Worm (Caenorhabditis elegans) whole organism, midembryonic: ENCODE data around the gene gstk-2.

ENCODE experiments used
- T22C8.4 ChIP-seq: fragments of 200-800 bp; sonication (Bioruptor generic); IDR thresholded peaks from 2 replicates; pipeline ENCODE4 v1.3.6; 2022; ENCODE audit warnings: missing genetic modification characterization, missing compliant biosample characterization
- cog-1 ChIP-seq: sonication (generic microtip); optimal IDR thresholded peaks from 2 replicates; lab custom pipeline; 2016; ENCODE audit warnings: missing genetic modification characterization, missing compliant biosample characterization
- flt-1 ChIP-seq: fragments of 200-800 bp; sonication (Bioruptor generic); IDR thresholded peaks from 2 replicates; pipeline ENCODE4 v1.3.6; 2022; ENCODE audit warnings: missing genetic modification characterization, missing compliant biosample characterization
- klf-2 ChIP-seq: fragments of 200-800 bp; sonication (Bioruptor generic); conservative IDR thresholded peaks from 2 replicates; pipeline ENCODE4 v1.3.6; 2022; ENCODE audit warnings: missing genetic modification reagents, missing genetic modification characterization, missing compliant biosample characterization
- med-1 ChIP-seq: sonication (generic microtip); optimal IDR thresholded peaks from 2 replicates; lab custom pipeline; 2017; ENCODE audit warnings: missing genetic modification characterization, mild to moderate bottlenecking, missing compliant biosample characterization, antibody characterized with exemption, missing genetic modification reagents; ENCODE audit not compliant: insufficient read depth
- ref-1 ChIP-seq: fragments of 200-800 bp; sonication (Bioruptor generic); conservative IDR thresholded peaks from 2 replicates; pipeline ENCODE4 v1.3.6; 2022; ENCODE audit warnings: missing genetic modification reagents, missing genetic modification characterization, missing compliant biosample characterization
- tab-1 ChIP-seq: fragments of 200-800 bp; sonication (Bioruptor generic); IDR thresholded peaks from 2 replicates; pipeline ENCODE4 v1.3.6; 2022; ENCODE audit warnings: missing genetic modification characterization, missing compliant biosample characterization
- ztf-23 ChIP-seq: fragments of 200-800 bp; sonication (Bioruptor generic); IDR thresholded peaks from 2 replicates; pipeline ENCODE4 v1.3.6; 2022; ENCODE audit warnings: missing genetic modification reagents, missing genetic modification characterization, missing compliant biosample characterization
- ztf-29 ChIP-seq: fragments of 200-800 bp; sonication (Bioruptor generic); IDR thresholded peaks from 2 replicates; pipeline ENCODE4 v1.3.6; 2022; ENCODE audit warnings: missing genetic modification reagents, missing genetic modification characterization, missing compliant biosample characterization

Gene gstk-2

ce11 chrIV:7236248-7236772 is 5.8 kb downstream of the gstk-2 start:
- TF ChIP-seq med-1 (GFP tag; lab: Kevin White, UChicago): no peak
- TF ChIP-seq ztf-23 (GFP tag; lab: Robert Waterston, UW): no peak
- TF ChIP-seq flt-1: no peak
- TF ChIP-seq ztf-29: no peak
- no peak for TF ChIP-seq tab-1 (GFP tag; lab: Robert Waterston, UW)
- TF ChIP-seq cog-1 (tag; lab: Kevin White, UChicago): no peak
- no peak for TF ChIP-seq klf-2 (GFP tag; lab: Robert Waterston, UW)
- TF ChIP-seq T22C8.4: no peak
- no peak for TF ChIP-seq ref-1 (GFP tag; lab: Robert Waterston, UW)

DNA sequence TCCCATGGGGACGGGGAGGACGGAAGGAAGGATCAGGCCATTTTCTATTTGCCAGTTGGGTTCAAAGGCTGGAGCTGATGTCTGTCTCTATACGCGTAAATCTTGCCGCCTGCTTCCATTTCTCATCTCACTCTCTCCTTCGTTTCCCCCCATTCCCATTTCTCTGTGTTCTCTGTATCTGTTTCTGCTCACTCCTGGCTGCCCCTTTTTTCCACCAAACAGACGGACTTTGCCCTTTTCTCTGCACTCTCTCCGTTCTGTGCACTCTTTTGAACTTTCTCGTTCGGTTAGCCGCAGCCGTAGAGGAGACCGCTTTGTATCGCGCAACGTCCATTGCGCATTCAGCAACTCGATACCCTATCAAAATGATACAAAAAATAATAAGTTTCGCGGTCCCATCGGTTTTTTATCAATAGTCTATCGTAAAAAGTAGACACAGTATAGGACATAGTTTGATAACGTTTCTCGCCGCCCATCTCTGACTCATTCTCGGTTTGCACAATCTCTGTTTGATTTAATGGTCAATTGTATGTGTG is 6.6 kb downstream of the gstk-2 start:
- TF ChIP-seq ztf-29: no peak
- TF ChIP-seq klf-2 (GFP tag; lab: Robert Waterston, UW): no peak
- TF ChIP-seq T22C8.4: no peak
- TF ChIP-seq ref-1 (GFP tag; lab: Robert Waterston, UW): no peak
- TF ChIP-seq ztf-23 (GFP tag; lab: Robert Waterston, UW): peak; percentile 55; the same call in 1 of the 2 replicates
- TF ChIP-seq med-1 (GFP tag; lab: Kevin White, UChicago): no peak
- TF ChIP-seq flt-1: peak; percentile 68
- 0 out of 2 replicates have a peak, but pooled peaks have one; percentile 52 for TF ChIP-seq tab-1 (GFP tag; lab: Robert Waterston, UW)
- peak; percentile 58 for TF ChIP-seq cog-1 (tag; lab: Kevin White, UChicago)

ce11 chrIV:7234623-7235022 is 7.4 kb downstream of the gstk-2 start:
- TF ChIP-seq ztf-23 (GFP tag; lab: Robert Waterston, UW) (no peak), cog-1 (tag; lab: Kevin White, UChicago) (no peak), med-1 (GFP tag; lab: Kevin White, UChicago) (no peak), klf-2 (GFP tag; lab: Robert Waterston, UW) (no peak), T22C8.4 (no peak), flt-1 (no peak), ztf-29 (no peak), ref-1 (GFP tag; lab: Robert Waterston, UW) (no peak), tab-1 (GFP tag; lab: Robert Waterston, UW) (no peak)

- TF ChIP-seq cog-1 (tag; lab: Kevin White, UChicago) (no peak), klf-2 (GFP tag; lab: Robert Waterston, UW) (no peak), ztf-23 (GFP tag; lab: Robert Waterston, UW) (no peak), T22C8.4 (no peak), ref-1 (GFP tag; lab: Robert Waterston, UW) (no peak), ztf-29 (no peak), flt-1 (no peak), tab-1 (GFP tag; lab: Robert Waterston, UW) (no peak), med-1 (GFP tag; lab: Kevin White, UChicago) (no peak)
Observed at ce11 chrIV:7233566-7234014, 8.5 kb downstream of the gstk-2 start.

- TF ChIP-seq ref-1 (GFP tag; lab: Robert Waterston, UW) (no peak), T22C8.4 (no peak), med-1 (GFP tag; lab: Kevin White, UChicago) (no peak), tab-1 (GFP tag; lab: Robert Waterston, UW) (no peak), ztf-29 (no peak), klf-2 (GFP tag; lab: Robert Waterston, UW) (no peak), ztf-23 (GFP tag; lab: Robert Waterston, UW) (no peak), cog-1 (tag; lab: Kevin White, UChicago) (no peak), flt-1 (no peak)
Observed at ce11 chrIV:7230935-7231334, 11.1 kb downstream of the gstk-2 start, which contains the start of gene D2024.4. Gene D2024.4 (plus strand): TSS chrIV:7231235.

ce11 chrIV:7230198-7230597 is 11.9 kb downstream of the gstk-2 start, which contains the start of gene cap-1:
Gene cap-1 (minus strand): TSS chrIV:7230223.
- TF ChIP-seq cog-1 (tag; lab: Kevin White, UChicago) (peak; percentile 33), ref-1 (GFP tag; lab: Robert Waterston, UW) (no peak), T22C8.4 (peak; percentile 78), klf-2 (GFP tag; lab: Robert Waterston, UW) (no peak), flt-1 (peak; percentile 60), ztf-29 (no peak)

ce11 chrIV:7228208-7228607 is 13.9 kb downstream of the gstk-2 start, which contains the start of gene D2024.5:
Gene D2024.5 (minus strand): TSS chrIV:7228308.
- TF ChIP-seq klf-2 (GFP tag; lab: Robert Waterston, UW) (no peak), T22C8.4 (no peak), ztf-29 (no peak), ztf-23 (GFP tag; lab: Robert Waterston, UW) (no peak), cog-1 (tag; lab: Kevin White, UChicago) (no peak), flt-1 (no peak), med-1 (GFP tag; lab: Kevin White, UChicago) (no peak), tab-1 (GFP tag; lab: Robert Waterston, UW) (no peak), ref-1 (GFP tag; lab: Robert Waterston, UW) (no peak)

ce11 chrIV:7227072-7227471 is 15.0 kb downstream of the gstk-2 start, which contains the start of gene R13A1.10:
Gene R13A1.10 (minus strand): TSS chrIV:7227172.
- TF ChIP-seq tab-1 (GFP tag; lab: Robert Waterston, UW) (no peak), ref-1 (GFP tag; lab: Robert Waterston, UW) (no peak), med-1 (GFP tag; lab: Kevin White, UChicago) (no peak), klf-2 (GFP tag; lab: Robert Waterston, UW) (no peak), cog-1 (tag; lab: Kevin White, UChicago) (no peak), ztf-23 (GFP tag; lab: Robert Waterston, UW) (no peak), ztf-29 (no peak), T22C8.4 (no peak), flt-1 (no peak)

- TF ChIP-seq ztf-23 (GFP tag; lab: Robert Waterston, UW) (no peak), tab-1 (GFP tag; lab: Robert Waterston, UW) (no peak), T22C8.4 (no peak), med-1 (GFP tag; lab: Kevin White, UChicago) (no peak), flt-1 (no peak), ztf-29 (no peak), klf-2 (GFP tag; lab: Robert Waterston, UW) (no peak)
Observed at ce11 chrIV:7222088-7222487, 20.0 kb downstream of the gstk-2 start.
